Fruit fly (Drosophila melanogaster) whole organism, embryonic: Measurements from ENCODE around the gene CG31637.

Source experiments
- Ada2b ChIP-seq: fragments of 200-800 bp; sonication (Bioruptor generic); IDR thresholded peaks from 2 replicates; pipeline ENCODE4 v1.3.6; 2022; ENCODE audit warnings: missing biosample characterization, missing genetic modification characterization
- Bteb2 ChIP-seq: fragments of 200-800 bp; sonication (Bioruptor generic); optimal IDR thresholded peaks from 2 replicates; lab custom pipeline; 2016; ENCODE audit warnings: missing biosample characterization, missing genetic modification characterization
- CG10209 ChIP-seq: fragments of 200-800 bp; sonication (Bioruptor generic); optimal IDR thresholded peaks from 3 replicates; lab custom pipeline; 2017; ENCODE audit warnings: missing biosample characterization, mild to moderate bottlenecking, missing genetic modification characterization, missing genetic modification reagents
- CG11696 ChIP-seq: fragments of 200-800 bp; sonication (Bioruptor generic); IDR thresholded peaks from 2 replicates; pipeline ENCODE4 v1.3.6; 2022; ENCODE audit warnings: missing biosample characterization, missing genetic modification characterization
- CG14667 ChIP-seq: fragments of 200-800 bp; sonication (Bioruptor generic); IDR thresholded peaks from 2 replicates; pipeline ENCODE4 v1.3.6; 2022; ENCODE audit warnings: missing biosample characterization, missing genetic modification characterization
- CG14965 ChIP-seq: fragments of 200-800 bp; sonication (Bioruptor generic); optimal IDR thresholded peaks from 2 replicates; lab custom pipeline; 2016; ENCODE audit warnings: missing biosample characterization, missing genetic modification characterization, borderline replicate concordance
- CG15011 ChIP-seq: fragments of 200-800 bp; sonication (Bioruptor generic); optimal IDR thresholded peaks from 3 replicates; lab custom pipeline; 2018; ENCODE audit warnings: missing biosample characterization, mild to moderate bottlenecking, missing genetic modification characterization
- CG15073 ChIP-seq: fragments of 200-800 bp; sonication (Bioruptor generic); optimal IDR thresholded peaks from 2 replicates; lab custom pipeline; 2016; ENCODE audit warnings: missing biosample characterization, missing genetic modification characterization
- CG15696 ChIP-seq: fragments of 200-800 bp; sonication (Bioruptor generic); optimal IDR thresholded peaks from 2 replicates; lab custom pipeline; 2019; ENCODE audit warnings: missing biosample characterization, mild to moderate bottlenecking, missing genetic modification characterization, moderate library complexity
- CG1603 ChIP-seq: fragments of 200-800 bp; sonication (Bioruptor generic); optimal IDR thresholded peaks from 2 replicates; lab custom pipeline; 2019; ENCODE audit warnings: missing biosample characterization, mild to moderate bottlenecking, missing genetic modification characterization, moderate library complexity
- CG16813 ChIP-seq: fragments of 200-800 bp; sonication (Bioruptor generic); IDR thresholded peaks from 3 replicates; pipeline ENCODE4 v1.3.6; 2022; ENCODE audit warnings: missing biosample characterization, missing genetic modification characterization; ENCODE audit not compliant: partially characterized antibody
- CG17328 ChIP-seq: fragments of 200-800 bp; sonication (Bioruptor generic); IDR thresholded peaks from 2 replicates; pipeline ENCODE4 v1.3.6; 2022; ENCODE audit warnings: missing biosample characterization, missing genetic modification characterization
- CG18599 ChIP-seq: fragments of 200-800 bp; sonication (Bioruptor generic); optimal IDR thresholded peaks from 3 replicates; lab custom pipeline; 2017; ENCODE audit warnings: missing biosample characterization, missing genetic modification characterization, mild to moderate bottlenecking, moderate library complexity, missing genetic modification reagents
- CG2120 ChIP-seq: fragments of 200-800 bp; sonication (Bioruptor generic); optimal IDR thresholded peaks from 3 replicates; lab custom pipeline; 2016; ENCODE audit warnings: missing biosample characterization, missing genetic modification characterization
- CG30020 ChIP-seq: fragments of 200-800 bp; optimal IDR thresholded peaks from 2 replicates; lab custom pipeline; 2019; ENCODE audit warnings: missing biosample characterization, mild to moderate bottlenecking, missing genetic modification characterization, moderate library complexity
- CG31441 ChIP-seq: fragments of 200-800 bp; sonication (Bioruptor generic); IDR thresholded peaks from 2 replicates; pipeline ENCODE4 v1.3.6; 2022; ENCODE audit warnings: missing biosample characterization, missing genetic modification characterization
- CG34422 ChIP-seq: fragments of 200-800 bp; sonication (Bioruptor generic); IDR thresholded peaks from 3 replicates; pipeline ENCODE4 v1.3.6; 2022; ENCODE audit warnings: missing biosample characterization, missing genetic modification characterization
- CG4424 ChIP-seq: fragments of 200-800 bp; sonication (Bioruptor generic); optimal IDR thresholded peaks from 3 replicates; lab custom pipeline; 2016; ENCODE audit warnings: missing biosample characterization, missing genetic modification characterization
- CG6683 ChIP-seq: fragments of 200-800 bp; sonication (Bioruptor generic); optimal IDR thresholded peaks from 2 replicates; lab custom pipeline; 2017; ENCODE audit warnings: missing biosample characterization, mild to moderate bottlenecking, missing genetic modification characterization, missing genetic modification reagents
- CG9876 ChIP-seq: fragments of 200-800 bp; sonication (Bioruptor generic); optimal IDR thresholded peaks from 2 replicates; lab custom pipeline; 2016; ENCODE audit warnings: missing biosample characterization, missing genetic modification characterization
- Camta ChIP-seq: fragments of 200-800 bp; sonication (Bioruptor generic); optimal IDR thresholded peaks from 2 replicates; lab custom pipeline; 2016; ENCODE audit warnings: missing biosample characterization, missing genetic modification characterization
- Chrac-16 ChIP-seq: fragments of 200-800 bp; sonication (Bioruptor generic); optimal IDR thresholded peaks from 3 replicates; lab custom pipeline; 2016; ENCODE audit warnings: missing biosample characterization, missing genetic modification characterization
- CkIIα-i1 ChIP-seq: fragments of 200-800 bp; sonication (Bioruptor generic); IDR thresholded peaks from 2 replicates; pipeline ENCODE4 v1.3.6; 2022; ENCODE audit warnings: missing biosample characterization, missing genetic modification characterization
- CoRest ChIP-seq: fragments of 200-800 bp; sonication (Bioruptor generic); optimal IDR thresholded peaks from 3 replicates; lab custom pipeline; 2018; ENCODE audit warnings: missing biosample characterization, mild to moderate bottlenecking, missing genetic modification characterization, moderate library complexity
- Drgx ChIP-seq: fragments of 200-800 bp; sonication (Bioruptor generic); IDR thresholded peaks from 2 replicates; pipeline ENCODE4 v1.3.6; 2022; ENCODE audit warnings: missing biosample characterization, missing genetic modification characterization
- Eip74EF ChIP-seq, 2 experiments: fragments of 200-800 bp in 1 of 2; fragments of >200 bp in 1 of 2; sonication (Bioruptor generic) in 1 of 2; optimal IDR thresholded peaks; 2 replicates each; lab custom pipeline; 2017 to 2019; ENCODE audit warnings: missing biosample characterization in 2 of 2, missing genetic modification characterization in 2 of 2, mild to moderate bottlenecking in 1 of 2, moderate library complexity in 1 of 2
- H15 ChIP-seq: fragments of 200-800 bp; sonication (Bioruptor generic); IDR thresholded peaks from 3 replicates; pipeline ENCODE4 v1.3.6; 2022; ENCODE audit warnings: missing biosample characterization, missing genetic modification characterization
- H2.0 ChIP-seq: fragments of 200-800 bp; sonication (Bioruptor generic); IDR thresholded peaks from 2 replicates; pipeline ENCODE4 v1.3.6; 2022; ENCODE audit warnings: missing biosample characterization, missing genetic modification characterization
- Hr51 ChIP-seq, 2 experiments: fragments of 200-800 bp; sonication (Bioruptor generic); optimal IDR thresholded peaks; 2 replicates in 1 of 2; 3 replicates in 1 of 2; lab custom pipeline; 2016 to 2018; ENCODE audit warnings: missing biosample characterization in 2 of 2, missing genetic modification characterization in 2 of 2, mild to moderate bottlenecking in 1 of 2, moderate library complexity in 1 of 2
- Meics ChIP-seq: fragments of 200-800 bp; sonication (Bioruptor generic); optimal IDR thresholded peaks from 2 replicates; lab custom pipeline; 2017; ENCODE audit warnings: missing biosample characterization, mild to moderate bottlenecking, missing genetic modification characterization
- Pdp1 ChIP-seq, 2 experiments: fragments of 200-800 bp; sonication (Bioruptor generic); optimal IDR thresholded peaks; 3 replicates each; lab custom pipeline; 2016; ENCODE audit warnings: missing biosample characterization in 2 of 2, missing genetic modification characterization in 2 of 2, mild to moderate bottlenecking in 1 of 2, moderate library complexity in 1 of 2
- Poxn ChIP-seq: fragments of 200-800 bp; sonication (Bioruptor generic); IDR thresholded peaks from 2 replicates; pipeline ENCODE4 v1.3.6; 2022; ENCODE audit warnings: missing biosample characterization, missing genetic modification characterization
- Rx ChIP-seq: fragments of 200-800 bp; sonication (Bioruptor generic); IDR thresholded peaks from 2 replicates; pipeline ENCODE4 v1.3.6; 2022; ENCODE audit warnings: missing biosample characterization, missing genetic modification characterization
- Sox100B ChIP-seq: fragments of 200-800 bp; sonication (Bioruptor generic); optimal IDR thresholded peaks from 3 replicates; lab custom pipeline; 2018; ENCODE audit warnings: missing biosample characterization, mild to moderate bottlenecking, missing genetic modification characterization
- ara ChIP-seq: fragments of 200-800 bp; sonication (Bioruptor generic); IDR thresholded peaks from 2 replicates; pipeline ENCODE4 v1.3.6; 2022; ENCODE audit warnings: missing biosample characterization, missing genetic modification characterization
- ash1 ChIP-seq: fragments of 200-800 bp; sonication (Bioruptor generic); optimal IDR thresholded peaks from 2 replicates; lab custom pipeline; 2018; ENCODE audit warnings: missing biosample characterization, mild to moderate bottlenecking, missing genetic modification characterization
- cg ChIP-seq: fragments of 200-800 bp; sonication (Bioruptor generic); optimal IDR thresholded peaks from 3 replicates; lab custom pipeline; 2019; ENCODE audit warnings: missing biosample characterization, mild to moderate bottlenecking, missing genetic modification characterization, moderate library complexity
- ftz-f1 ChIP-seq: fragments of 200-800 bp; sonication (Bioruptor generic); optimal IDR thresholded peaks from 2 replicates; lab custom pipeline; 2016; ENCODE audit warnings: missing biosample characterization, missing genetic modification characterization
- fu2 ChIP-seq: fragments of 200-800 bp; sonication (Bioruptor generic); optimal IDR thresholded peaks from 2 replicates; lab custom pipeline; 2016; ENCODE audit warnings: missing biosample characterization, missing genetic modification characterization
- grau ChIP-seq: fragments of 200-800 bp; optimal IDR thresholded peaks from 3 replicates; lab custom pipeline; 2019; ENCODE audit warnings: missing biosample characterization, mild to moderate bottlenecking, missing genetic modification characterization, moderate library complexity
- hbn ChIP-seq: fragments of 200-800 bp; sonication (Bioruptor generic); IDR thresholded peaks from 2 replicates; pipeline ENCODE4 v1.3.6; 2022; ENCODE audit warnings: missing biosample characterization, missing genetic modification characterization; ENCODE audit not compliant: partially characterized antibody
- kni ChIP-seq: fragments of 200-800 bp; sonication (Bioruptor generic); optimal IDR thresholded peaks from 3 replicates; lab custom pipeline; 2017; ENCODE audit warnings: mild to moderate bottlenecking, missing biosample characterization, missing genetic modification reagents, missing genetic modification characterization
- nerfin-2 ChIP-seq: fragments of 200-800 bp; sonication (Bioruptor generic); IDR thresholded peaks from 2 replicates; pipeline ENCODE4 v1.3.6; 2022; ENCODE audit warnings: missing biosample characterization, missing genetic modification characterization; ENCODE audit not compliant: partially characterized antibody
- odd ChIP-seq: fragments of 200-800 bp; sonication (Bioruptor generic); optimal IDR thresholded peaks from 2 replicates; lab custom pipeline; 2017; ENCODE audit warnings: missing biosample characterization, mild to moderate bottlenecking, missing genetic modification characterization
- peb ChIP-seq: fragments of 200-800 bp; sonication (Bioruptor generic); IDR thresholded peaks from 2 replicates; pipeline ENCODE4 v1.3.6; 2022; ENCODE audit warnings: missing biosample characterization, missing genetic modification characterization
- pros ChIP-seq: fragments of 200-800 bp; sonication (Bioruptor generic); optimal IDR thresholded peaks from 3 replicates; lab custom pipeline; 2019; ENCODE audit warnings: missing biosample characterization, mild to moderate bottlenecking, missing genetic modification characterization, moderate library complexity
- toy ChIP-seq: fragments of 200-800 bp; sonication (Bioruptor generic); IDR thresholded peaks from 2 replicates; pipeline ENCODE4 v1.3.6; 2022; ENCODE audit warnings: missing biosample characterization, missing genetic modification characterization
- yki ChIP-seq: fragments of >200 bp; optimal IDR thresholded peaks from 3 replicates; lab custom pipeline; 2018

The CG31637 gene

dm6 chr2L:6480212-6480994 lies 18.0 kb upstream of the CG31637 start, which contains the start of the genes Sec61alpha and Daxx (continued):
- TF ChIP-seq CG31441 (GFP tag; lab: Robert Waterston, UW) = peak; percentile 67; the same call in 1 of the 2 replicates
- TF ChIP-seq CG15011 (GFP tag; lab: Kevin White, UChicago) = peak; percentile 68
- peak; percentile 60; the same call in 2 of the 3 replicates for TF ChIP-seq H15 (GFP tag; lab: Robert Waterston, UW)
- TF ChIP-seq CG15696 = peak; percentile 72
- TF ChIP-seq Bteb2 = peak; percentile 82
- TF ChIP-seq CG15073 (GFP tag; lab: Kevin White, UChicago) = peak; percentile 30
- TF ChIP-seq Sox100B (GFP tag; lab: Kevin White, UChicago) = peak; percentile 63
- peak; percentile 95 for TF ChIP-seq CG2120 (GFP tag; lab: Kevin White, UChicago)
- peak; percentile 74 for TF ChIP-seq CG30020 (tag; lab: Kevin White, UChicago)
- peak; percentile 48 for TF ChIP-seq odd (GFP tag; lab: Kevin White, UChicago)
- peak; percentile 27 for TF ChIP-seq ftz-f1 (GFP tag; lab: Kevin White, UChicago)
- TF ChIP-seq Meics (GFP tag; lab: Kevin White, UChicago) = peak; percentile 78
- peak; percentile 82 for TF ChIP-seq grau (tag; lab: Kevin White, UChicago)
- TF ChIP-seq CkIIα-i1 = no peak
- peak; percentile 64 for TF ChIP-seq CG34422 (GFP tag; lab: Robert Waterston, UW)
- peak; percentile 63 for TF ChIP-seq CG17328 (GFP tag; lab: Robert Waterston, UW)
- TF ChIP-seq CG14667 (GFP tag; lab: Robert Waterston, UW) = peak; percentile 80
- TF ChIP-seq CG4424 (GFP tag; lab: Kevin White, UChicago) = peak; percentile 85
- TF ChIP-seq toy (GFP tag; lab: Robert Waterston, UW) = peak; percentile 61; the same call in 1 of the 2 replicates
- peak; percentile 84 for TF ChIP-seq H2.0
- peak; percentile 99 for TF ChIP-seq nerfin-2
- TF ChIP-seq CG14965 (GFP tag; lab: Kevin White, UChicago) = peak; percentile 17
- TF ChIP-seq CoRest = peak; percentile 85
- TF ChIP-seq fu2 (GFP tag; lab: Kevin White, UChicago) = peak; percentile 89
- TF ChIP-seq CG6683 (GFP tag; lab: Kevin White, UChicago) = peak; percentile 16
- peak; percentile 84 for TF ChIP-seq Chrac-16 (GFP tag; lab: Kevin White, UChicago)
- peak; percentile 75; the same call in 1 of the 2 replicates for TF ChIP-seq Poxn (GFP tag; lab: Robert Waterston, UW)
- peak; percentile 32; the same call in 1 of the 2 replicates for TF ChIP-seq Rx (GFP tag; lab: Robert Waterston, UW)
- TF ChIP-seq pros (GFP tag; lab: Kevin White, UChicago) = no peak
- peak; percentile 86 for TF ChIP-seq CG18599
- peak; percentile 84 for TF ChIP-seq ara (GFP tag; lab: Robert Waterston, UW)
- TF ChIP-seq CG10209 = peak; percentile 74
- TF ChIP-seq CG11696 = no peak
- TF ChIP-seq Eip74EF (GFP tag; optimal IDR thresholded peaks at IDR 0.05; lab: Kevin White, UChicago) = peak in 1 of 2 experiments; percentile 72
- peak; percentile 75 for TF ChIP-seq Ada2b
- no peak for TF ChIP-seq yki (lab: Kevin White, UChicago)
- TF ChIP-seq CG16813 (GFP tag; lab: Robert Waterston, UW) = peak; percentile 100
- no peak for TF ChIP-seq cg (GFP tag; lab: Kevin White, UChicago)
- TF ChIP-seq peb = peak; percentile 68
- TF ChIP-seq kni (GFP tag; lab: Kevin White, UChicago) = no peak
- TF ChIP-seq ash1 (GFP tag; lab: Kevin White, UChicago) = no peak
- peak; percentile 54 for TF ChIP-seq CG1603 (tag; lab: Kevin White, UChicago)
- peak; percentile 84 for TF ChIP-seq Hr51 (GFP tag; optimal IDR thresholded peaks at IDR 0.05; lab: Kevin White, UChicago)
- TF ChIP-seq hbn (GFP tag; lab: Robert Waterston, UW) = peak; percentile 98
- peak; percentile 85 for TF ChIP-seq CG9876 (GFP tag; lab: Kevin White, UChicago)
- TF ChIP-seq Pdp1 (GFP tag; optimal IDR thresholded peaks at IDR 0.05; lab: Kevin White, UChicago) = peak; percentile 73 to 90
- TF ChIP-seq Camta (GFP tag; lab: Kevin White, UChicago) = peak; percentile 74
- peak; percentile 71 for TF ChIP-seq Drgx (GFP tag; lab: Robert Waterston, UW)
